Worm (Caenorhabditis elegans) whole organism, L3 larva: ENCODE results near the gene C14B9.3.

Source experiments
- elt-1 ChIP-seq: fragments of 150-350 bp; optimal IDR thresholded peaks from 2 replicates; lab custom pipeline; 2014; ENCODE audit warnings: missing biosample characterization, missing genetic modification characterization
- elt-3 ChIP-seq, 3 experiments: fragments of 150-350 bp in 1 of 3; sonication (generic microtip) in 2 of 3; optimal IDR thresholded peaks; 2 replicates in 2 of 3; 4 replicates in 1 of 3; lab custom pipeline; 2014 to 2017; ENCODE audit warnings: missing biosample characterization in 3 of 3, missing genetic modification characterization in 3 of 3
- lsy-12 ChIP-seq: sonication (generic microtip); optimal IDR thresholded peaks from 2 replicates; lab custom pipeline; 2016; ENCODE audit warnings: mild to moderate bottlenecking, missing genetic modification characterization, missing compliant biosample characterization
- mdl-1 ChIP-seq: fragments of 150-350 bp; optimal IDR thresholded peaks from 2 replicates; lab custom pipeline; 2014; ENCODE audit warnings: missing biosample characterization, missing genetic modification characterization
- nfya-1 ChIP-seq: sonication (generic microtip); optimal IDR thresholded peaks from 2 replicates; lab custom pipeline; 2017; ENCODE audit warnings: missing genetic modification characterization, mild to moderate bottlenecking, missing compliant biosample characterization, antibody characterized with exemption, moderate library complexity; ENCODE audit not compliant: insufficient read depth
- nhr-25 ChIP-seq: sonication (generic microtip); optimal IDR thresholded peaks from 2 replicates; lab custom pipeline; 2017; ENCODE audit warnings: missing biosample characterization, missing genetic modification characterization
- nhr-67 ChIP-seq: fragments of 150-350 bp; optimal IDR thresholded peaks from 2 replicates; lab custom pipeline; 2014; ENCODE audit warnings: missing biosample characterization, missing genetic modification characterization
- nhr-76 ChIP-seq: fragments of 150-350 bp; sonication (generic microtip); optimal IDR thresholded peaks from 5 replicates; lab custom pipeline; 2014; ENCODE audit warnings: missing biosample characterization, missing genetic modification characterization
- pha-4 ChIP-seq: fragments of 150-350 bp; optimal IDR thresholded peaks from 2 replicates; lab custom pipeline; 2014; ENCODE audit warnings: missing biosample characterization, missing genetic modification reagents, missing genetic modification characterization
- sea-2 ChIP-seq: fragments of 150-350 bp; sonication (generic microtip); optimal IDR thresholded peaks from 4 replicates; lab custom pipeline; 2014; ENCODE audit warnings: missing biosample characterization, missing genetic modification reagents, missing genetic modification characterization
- snpc-4 ChIP-seq: fragments of 150-350 bp; optimal IDR thresholded peaks from 2 replicates; lab custom pipeline; 2014; ENCODE audit warnings: missing biosample characterization, missing genetic modification characterization

ce11 chrIII:8145971-8146370 lies 37.4 kb downstream of the C14B9.3 start:
- TF ChIP-seq snpc-4 (tag; lab: Kevin White, UChicago) (no peak), nhr-67 (tag; lab: Kevin White, UChicago) (no peak), elt-1 (tag; lab: Kevin White, UChicago) (no peak), nfya-1 (tag; lab: Kevin White, UChicago) (no peak), sea-2 (GFP tag; lab: Kevin White, UChicago) (no peak), nhr-25 (tag; lab: Kevin White, UChicago) (no peak), elt-3 (tag; optimal IDR thresholded peaks at IDR 0.05; lab: Kevin White, UChicago) (no peak), mdl-1 (tag; lab: Kevin White, UChicago) (no peak), nhr-76 (tag; lab: Kevin White, UChicago) (no peak), lsy-12 (tag; lab: Kevin White, UChicago) (no peak), pha-4 (tag; lab: Kevin White, UChicago) (no peak)
